Fruit fly (Drosophila melanogaster) whole organism, adult: ENCODE measurements around the gene P5CS.

Experiments
- CG11617 ChIP-seq: fragments of 200-800 bp; sonication (Bioruptor generic); optimal IDR thresholded peaks from 2 replicates; lab custom pipeline; 2017; ENCODE audit warnings: mild to moderate bottlenecking, missing biosample characterization, missing genetic modification reagents, missing genetic modification characterization
- CG12768 ChIP-seq: fragments of 200-800 bp; sonication (Bioruptor generic); optimal IDR thresholded peaks from 2 replicates; lab custom pipeline; 2017; ENCODE audit warnings: missing biosample characterization, missing genetic modification characterization, mild to moderate bottlenecking, moderate library complexity, missing genetic modification reagents
- CG14711 ChIP-seq: fragments of 200-800 bp; sonication (Bioruptor generic); optimal IDR thresholded peaks from 2 replicates; lab custom pipeline; 2018; ENCODE audit warnings: missing biosample characterization, mild to moderate bottlenecking, missing genetic modification characterization, moderate library complexity
- CG1620 ChIP-seq: fragments of 200-800 bp; sonication (Bioruptor generic); optimal IDR thresholded peaks from 2 replicates; lab custom pipeline; 2016; ENCODE audit warnings: missing biosample characterization, missing genetic modification characterization
- CG33017 ChIP-seq: fragments of 200-800 bp; sonication (Bioruptor generic); optimal IDR thresholded peaks from 2 replicates; lab custom pipeline; 2018; ENCODE audit warnings: missing biosample characterization, mild to moderate bottlenecking, missing genetic modification characterization, moderate library complexity
- CG5204 ChIP-seq: fragments of 200-800 bp; sonication (Bioruptor generic); optimal IDR thresholded peaks from 2 replicates; lab custom pipeline; 2016; ENCODE audit warnings: missing biosample characterization, missing genetic modification characterization
- CG7045 ChIP-seq: fragments of 200-800 bp; sonication (Bioruptor generic); optimal IDR thresholded peaks from 2 replicates; lab custom pipeline; 2017; ENCODE audit warnings: missing biosample characterization, mild to moderate bottlenecking, missing genetic modification characterization
- CG7101 ChIP-seq: fragments of 200-800 bp; sonication (Bioruptor generic); optimal IDR thresholded peaks from 2 replicates; lab custom pipeline; 2018; ENCODE audit warnings: missing biosample characterization, mild to moderate bottlenecking, missing genetic modification characterization, moderate library complexity
- Clk ChIP-seq: fragments of 200-800 bp; sonication (Bioruptor generic); optimal IDR thresholded peaks from 2 replicates; lab custom pipeline; 2017; ENCODE audit warnings: missing biosample characterization, missing genetic modification characterization
- Crg-1 ChIP-seq: fragments of 200-800 bp; sonication (Bioruptor generic); optimal IDR thresholded peaks from 2 replicates; lab custom pipeline; 2016; ENCODE audit warnings: missing biosample characterization, missing genetic modification characterization
- Hr96 ChIP-seq: fragments of 200-800 bp; sonication (Bioruptor generic); optimal IDR thresholded peaks from 2 replicates; lab custom pipeline; 2016; ENCODE audit warnings: missing biosample characterization, missing genetic modification characterization
- Mnt ChIP-seq: fragments of 200-800 bp; sonication (Bioruptor generic); optimal IDR thresholded peaks from 2 replicates; lab custom pipeline; 2016; ENCODE audit warnings: missing biosample characterization, mild to moderate bottlenecking, missing genetic modification characterization
- bab1 ChIP-seq: fragments of 200-800 bp; sonication (Bioruptor generic); optimal IDR thresholded peaks from 3 replicates; lab custom pipeline; 2019; ENCODE audit warnings: missing biosample characterization, mild to moderate bottlenecking, missing genetic modification characterization, moderate library complexity
- cic ChIP-seq: fragments of 200-800 bp; sonication (Bioruptor generic); optimal IDR thresholded peaks from 2 replicates; lab custom pipeline; 2017; ENCODE audit warnings: missing biosample characterization, mild to moderate bottlenecking, missing genetic modification characterization, moderate library complexity
- cnc ChIP-seq, 2 experiments: fragments of >200 bp; optimal IDR thresholded peaks; 2 replicates each; lab custom pipeline; 2017
- kay ChIP-seq: fragments of 200-800 bp; sonication (Bioruptor generic); peaks from one replicate; lab custom pipeline; 2016; ENCODE audit warnings: missing biosample characterization, missing genetic modification characterization, borderline replicate concordance
- ovo ChIP-seq: fragments of 200-800 bp; sonication (Bioruptor generic); optimal IDR thresholded peaks from 2 replicates; lab custom pipeline; 2016; ENCODE audit warnings: missing biosample characterization, missing genetic modification characterization
- pad ChIP-seq: fragments of 200-800 bp; sonication (Bioruptor generic); optimal IDR thresholded peaks from 3 replicates; lab custom pipeline; 2017; ENCODE audit warnings: missing biosample characterization, missing genetic modification characterization, mild to moderate bottlenecking, moderate library complexity, missing genetic modification reagents
- tj ChIP-seq: fragments of 200-800 bp; sonication (Bioruptor generic); optimal IDR thresholded peaks from 3 replicates; lab custom pipeline; 2017; ENCODE audit warnings: missing biosample characterization, mild to moderate bottlenecking, missing genetic modification characterization, moderate library complexity
- toe ChIP-seq: fragments of 200-800 bp; sonication (Bioruptor generic); optimal IDR thresholded peaks from 2 replicates; lab custom pipeline; 2016; ENCODE audit warnings: missing biosample characterization, missing genetic modification characterization

P5CS gene

dm6 chr3L:21954474-21955321 is 17.1 kb upstream of the P5CS start, which contains the start of gene CG7458:
CG7458 (plus strand) TSS chr3L:21955110.
- TF ChIP-seq CG7045 (GFP tag; lab: Kevin White, UChicago) (peak; percentile 44), CG11617 (GFP tag; lab: Kevin White, UChicago) (peak; percentile 57), bab1 (GFP tag; lab: Kevin White, UChicago) (no peak), ovo (GFP tag; lab: Kevin White, UChicago) (no peak), CG7101 (tag; lab: Kevin White, UChicago) (peak; percentile 19), CG33017 (tag; lab: Kevin White, UChicago) (no peak), Crg-1 (GFP tag; lab: Kevin White, UChicago) (no peak), CG12768 (no peak), CG5204 (GFP tag; lab: Kevin White, UChicago) (peak; percentile 48), CG1620 (no peak), cic (GFP tag; lab: Kevin White, UChicago) (peak; percentile 55), Hr96 (GFP tag; lab: Kevin White, UChicago) (no peak), tj (peak; percentile 19), cnc (optimal IDR thresholded peaks at IDR 0.05; lab: Kevin White, UChicago) (no peak), pad (GFP tag; lab: Kevin White, UChicago) (peak; percentile 34), Clk (GFP tag; lab: Kevin White, UChicago) (no peak), Mnt (peak; percentile 95), CG14711 (tag; lab: Kevin White, UChicago) (no peak), toe (GFP tag; lab: Kevin White, UChicago) (peak; percentile 31), kay (GFP tag; lab: Kevin White, UChicago) (peak; percentile 71)

DNA sequence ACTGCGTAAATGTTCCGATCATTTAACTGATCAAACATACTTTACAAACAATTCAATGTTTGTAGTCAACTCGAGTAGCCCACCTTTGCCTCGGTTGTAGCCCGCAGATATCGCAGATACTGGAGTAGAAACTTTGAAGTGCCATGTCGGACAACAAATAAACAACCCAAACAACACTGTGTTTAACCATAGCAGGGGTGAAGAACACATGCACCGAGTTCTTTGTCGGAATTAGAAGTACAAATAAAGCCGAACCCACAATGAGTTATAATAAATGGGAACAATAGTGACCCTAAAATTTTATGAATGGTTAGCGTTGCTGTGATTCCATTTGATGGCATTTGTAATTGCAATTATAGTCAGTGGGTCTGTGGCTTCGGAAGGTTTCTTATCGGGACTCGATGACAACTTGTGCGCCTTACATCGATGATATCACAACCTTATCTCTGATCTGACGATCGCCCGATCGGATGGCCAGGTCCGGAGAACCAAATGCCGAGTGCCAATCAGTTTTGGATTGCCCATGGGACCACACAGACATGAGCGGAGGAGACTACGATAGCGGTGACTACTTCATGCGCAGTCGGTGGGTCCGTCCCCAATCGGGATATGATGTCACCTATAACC is 9.8 kb upstream of the P5CS start, which contains the start of gene Chs2:
Gene Chs2, plus strand, starts transcription at position 510 of the 627 bp plus-strand sequence.
- TF ChIP-seq bab1 (GFP tag; lab: Kevin White, UChicago): no peak
- no peak for TF ChIP-seq CG1620
- TF ChIP-seq kay (GFP tag; lab: Kevin White, UChicago): peak; percentile 66
- TF ChIP-seq CG12768: peak; percentile 41
- TF ChIP-seq Mnt: peak; percentile 0
- TF ChIP-seq CG11617 (GFP tag; lab: Kevin White, UChicago): no peak
- TF ChIP-seq CG5204 (GFP tag; lab: Kevin White, UChicago): no peak
- TF ChIP-seq toe (GFP tag; lab: Kevin White, UChicago): no peak
- TF ChIP-seq ovo (GFP tag; lab: Kevin White, UChicago): no peak
- no peak for TF ChIP-seq tj
- no peak for TF ChIP-seq pad (GFP tag; lab: Kevin White, UChicago)
- TF ChIP-seq Clk (GFP tag; lab: Kevin White, UChicago): no peak
- no peak for TF ChIP-seq CG14711 (tag; lab: Kevin White, UChicago)
- peak; percentile 38 for TF ChIP-seq CG7101 (tag; lab: Kevin White, UChicago)
- no peak for TF ChIP-seq Hr96 (GFP tag; lab: Kevin White, UChicago)
- peak; percentile 94 for TF ChIP-seq cic (GFP tag; lab: Kevin White, UChicago)
- TF ChIP-seq Crg-1 (GFP tag; lab: Kevin White, UChicago): no peak
- no peak for TF ChIP-seq CG7045 (GFP tag; lab: Kevin White, UChicago)
- peak; percentile 24 for TF ChIP-seq CG33017 (tag; lab: Kevin White, UChicago)

DNA sequence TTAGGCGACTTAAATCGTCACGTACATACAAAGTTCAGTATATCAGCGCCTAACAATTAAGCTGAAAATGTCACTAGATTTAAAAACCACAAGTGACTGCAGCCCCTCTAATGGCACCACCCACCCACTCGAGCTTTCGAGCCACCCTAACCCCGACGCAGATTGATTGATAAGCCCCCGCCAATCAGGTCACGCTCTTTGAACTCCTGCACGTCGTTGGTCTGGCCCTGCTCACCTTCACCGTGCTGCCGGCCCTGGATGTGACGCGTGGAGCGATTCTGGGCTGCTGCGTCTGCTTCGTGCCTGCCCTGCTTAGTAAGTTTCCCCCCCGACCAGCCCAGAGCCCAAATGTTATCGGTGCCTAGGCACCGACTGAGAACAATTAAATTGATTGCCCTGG is 8.5 kb upstream of the P5CS start:
- TF ChIP-seq CG12768 (no peak), tj (no peak), CG11617 (GFP tag; lab: Kevin White, UChicago) (no peak), ovo (GFP tag; lab: Kevin White, UChicago) (no peak), kay (GFP tag; lab: Kevin White, UChicago) (no peak), Mnt (no peak), pad (GFP tag; lab: Kevin White, UChicago) (no peak), Hr96 (GFP tag; lab: Kevin White, UChicago) (no peak), CG5204 (GFP tag; lab: Kevin White, UChicago) (no peak), cic (GFP tag; lab: Kevin White, UChicago) (no peak), CG7045 (GFP tag; lab: Kevin White, UChicago) (no peak), Crg-1 (GFP tag; lab: Kevin White, UChicago) (no peak), cnc (optimal IDR thresholded peaks at IDR 0.05; lab: Kevin White, UChicago) (no peak), CG33017 (tag; lab: Kevin White, UChicago) (no peak), Clk (GFP tag; lab: Kevin White, UChicago) (no peak), CG1620 (no peak)

DNA sequence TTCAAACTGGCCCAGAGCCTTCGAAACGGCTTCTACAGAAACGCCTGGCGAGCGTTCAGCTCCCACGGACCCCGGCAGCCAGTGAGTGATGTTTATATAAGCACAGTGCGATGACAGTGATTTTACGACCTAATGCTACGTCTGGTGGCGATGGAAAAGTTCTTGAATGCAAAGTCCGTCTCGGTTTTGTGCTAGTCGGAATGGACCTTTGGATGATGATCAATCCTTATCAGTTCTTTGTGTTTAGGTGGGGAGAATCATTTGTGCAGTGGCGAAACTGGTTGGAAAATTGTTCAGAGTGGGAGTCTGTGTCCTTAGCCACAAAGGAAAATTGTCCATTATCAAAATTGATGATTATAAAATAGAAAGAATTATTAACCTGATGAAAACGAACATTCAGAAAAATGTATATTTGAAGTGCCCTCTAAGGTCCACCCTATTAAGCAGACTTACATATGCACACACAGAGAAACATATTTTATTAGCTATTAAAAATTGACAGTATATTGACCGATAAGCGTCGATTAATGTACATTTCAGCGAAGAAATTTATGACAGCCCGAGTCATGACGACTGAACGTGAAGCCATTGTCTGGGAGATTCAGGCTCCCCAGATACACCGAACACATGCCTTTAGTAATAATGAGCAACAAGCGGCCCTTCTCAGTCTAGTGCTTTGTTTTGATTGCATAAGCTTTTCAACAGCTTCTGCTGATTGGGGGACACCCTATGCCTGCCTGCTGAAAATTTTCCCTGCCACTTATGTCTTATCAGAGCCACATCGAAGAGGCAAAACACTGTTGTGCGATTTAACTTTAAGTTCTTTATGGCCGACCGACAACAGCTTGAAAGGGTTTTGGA is 590 bp downstream of the P5CS start:
- TF ChIP-seq CG7101 (tag; lab: Kevin White, UChicago): peak; percentile 55
- no peak for TF ChIP-seq toe (GFP tag; lab: Kevin White, UChicago)
- TF ChIP-seq CG5204 (GFP tag; lab: Kevin White, UChicago): peak; percentile 41
- TF ChIP-seq cnc (optimal IDR thresholded peaks at IDR 0.05; lab: Kevin White, UChicago): no peak
- TF ChIP-seq Mnt: peak; percentile 68
- TF ChIP-seq cic (GFP tag; lab: Kevin White, UChicago): peak; percentile 57
- peak; percentile 27 for TF ChIP-seq CG11617 (GFP tag; lab: Kevin White, UChicago)
- TF ChIP-seq CG14711 (tag; lab: Kevin White, UChicago): peak; percentile 20
- peak; percentile 9 for TF ChIP-seq CG12768
- peak; percentile 57 for TF ChIP-seq CG33017 (tag; lab: Kevin White, UChicago)
- no peak for TF ChIP-seq bab1 (GFP tag; lab: Kevin White, UChicago)
- peak; percentile 90 for TF ChIP-seq kay (GFP tag; lab: Kevin White, UChicago)
